Worm (Caenorhabditis elegans): Measurements from ENCODE around the gene Y54F10BM.21.

Gene Y54F10BM.21

ce11 chrIII:2251348-2251747 lies 25.6 kb upstream of the Y54F10BM.21 start, which contains the start of gene fbxa-7:
TSS of gene fbxa-7 (minus strand) at chrIII:2251448.
- no peak for TF ChIP-seq ztf-1 (GFP tag; conservative IDR thresholded peaks at IDR 0.05)
- no peak for TF ChIP-seq peb-1 (tag; optimal IDR thresholded peaks at IDR 0.05)
- no peak for TF ChIP-seq nhr-237 (tag; optimal IDR thresholded peaks at IDR 0.05)
- no peak for TF ChIP-seq F13H6.1 (tag; optimal IDR thresholded peaks at IDR 0.05)
- no peak for TF ChIP-seq nhr-21 (tag; optimal IDR thresholded peaks at IDR 0.05)
- TF ChIP-seq sem-4 (tag; optimal IDR thresholded peaks at IDR 0.05) = no peak
- no peak for TF ChIP-seq alr-1 (tag; optimal IDR thresholded peaks at IDR 0.05)
- no peak for TF ChIP-seq nhr-129 (tag; optimal IDR thresholded peaks at IDR 0.05)
- TF ChIP-seq ztf-11 (tag; optimal IDR thresholded peaks at IDR 0.05) = no peak
- TF ChIP-seq zag-1 (tag; optimal IDR thresholded peaks at IDR 0.05) = no peak
- no peak for TF ChIP-seq ztf-4 (tag; optimal IDR thresholded peaks at IDR 0.05)
- no peak for TF ChIP-seq gmeb-1 (tag; optimal IDR thresholded peaks at IDR 0.05)
- no peak for TF ChIP-seq mbf-1 (tag; optimal IDR thresholded peaks at IDR 0.05)

- no peak for TF ChIP-seq sma-3 (GFP tag; optimal IDR thresholded peaks at IDR 0.05)
- TF ChIP-seq mab-5 (tag; optimal IDR thresholded peaks at IDR 0.05) = no peak
- TF ChIP-seq F13H6.1 (tag; optimal IDR thresholded peaks at IDR 0.05) = no peak
- no peak for TF ChIP-seq unc-55 (GFP tag; optimal IDR thresholded peaks at IDR 0.05)
- no peak for TF ChIP-seq nhr-10 (tag; optimal IDR thresholded peaks at IDR 0.05)
- no peak for TF ChIP-seq R02D3.7 (tag; optimal IDR thresholded peaks at IDR 0.05)
- no peak for TF ChIP-seq alr-1 (tag; optimal IDR thresholded peaks at IDR 0.05)
- no peak for TF ChIP-seq lin-11 (tag; optimal IDR thresholded peaks at IDR 0.05)
Measured at ce11 chrIII:2253027-2253499, 23.9 kb upstream of the Y54F10BM.21 start, which contains the start of gene fbxa-73. TSS of gene fbxa-73 (plus strand) at chrIII:2253449.

ce11 chrIII:2255522-2255921 lies 21.4 kb upstream of the Y54F10BM.21 start, which contains the start of gene fbxa-71:
TSS of gene fbxa-71 (plus strand) at chrIII:2255822.
- TF ChIP-seq lin-11 (tag; optimal IDR thresholded peaks at IDR 0.05) (no peak), alr-1 (tag; optimal IDR thresholded peaks at IDR 0.05) (no peak)

ce11 chrIII:2258863-2259262 lies 18.1 kb upstream of the Y54F10BM.21 start, which contains the start of gene fbxa-43:
TSS of gene fbxa-43 (minus strand) at chrIII:2258963.
- TF ChIP-seq snpc-4 (tag; optimal IDR thresholded peaks at IDR 0.05) (no peak), elt-1 (tag; optimal IDR thresholded peaks at IDR 0.05) (no peak), mdl-1 (tag; optimal IDR thresholded peaks at IDR 0.05) (no peak), egl-27 (tag; optimal IDR thresholded peaks at IDR 0.05) (no peak), R02D3.7 (tag; optimal IDR thresholded peaks at IDR 0.05) (no peak), unc-62 (GFP tag; optimal IDR thresholded peaks at IDR 0.05) (no peak), alr-1 (tag; optimal IDR thresholded peaks at IDR 0.05) (no peak), sma-9 (GFP tag; optimal IDR thresholded peaks at IDR 0.05) (no peak), sma-9 (tag; optimal IDR thresholded peaks at IDR 0.05) (no peak), nhr-11 (tag; optimal IDR thresholded peaks at IDR 0.05) (no peak), ztf-1 (GFP tag; conservative IDR thresholded peaks at IDR 0.05) (no peak), zag-1 (tag; optimal IDR thresholded peaks at IDR 0.05) (no peak), blmp-1 (tag; optimal IDR thresholded peaks at IDR 0.05; ENCODE audit: insufficient read depth) (no peak), aly-2 (tag; optimal IDR thresholded peaks at IDR 0.05) (no peak), lsy-2 (tag; optimal IDR thresholded peaks at IDR 0.05) (no peak), nhr-6 (tag; optimal IDR thresholded peaks at IDR 0.05) (no peak), gmeb-1 (tag; optimal IDR thresholded peaks at IDR 0.05) (no peak), sem-4 (tag; optimal IDR thresholded peaks at IDR 0.05) (no peak)

- no peak for TF ChIP-seq fos-1 (tag; optimal IDR thresholded peaks at IDR 0.05)
- TF ChIP-seq zag-1 (tag; optimal IDR thresholded peaks at IDR 0.05) = no peak
- TF ChIP-seq C34F6.9 (tag; optimal IDR thresholded peaks at IDR 0.05) = no peak
- TF ChIP-seq nhr-21 (tag; optimal IDR thresholded peaks at IDR 0.05) = no peak
- TF ChIP-seq Y55F3AM.14 (GFP tag; optimal IDR thresholded peaks at IDR 0.05) = no peak
- no peak for TF ChIP-seq ama-1 (optimal IDR thresholded peaks at IDR 0.05)
- TF ChIP-seq nhr-23 (tag; optimal IDR thresholded peaks at IDR 0.05) = no peak
- no peak for TF ChIP-seq crh-2 (tag; optimal IDR thresholded peaks at IDR 0.05)
- TF ChIP-seq snpc-4 (tag; optimal IDR thresholded peaks at IDR 0.05) = no peak
- no peak for TF ChIP-seq unc-39 (tag; optimal IDR thresholded peaks at IDR 0.05)
- no peak for TF ChIP-seq nhr-11 (tag; optimal IDR thresholded peaks at IDR 0.05)
- no peak for TF ChIP-seq skn-1 (tag; optimal IDR thresholded peaks at IDR 0.05)
- TF ChIP-seq elt-3 (tag; optimal IDR thresholded peaks at IDR 0.05) = no peak
- no peak for TF ChIP-seq nhr-12 (tag; optimal IDR thresholded peaks at IDR 0.05)
- no peak for TF ChIP-seq nhr-237 (tag; optimal IDR thresholded peaks at IDR 0.05)
Measured at ce11 chrIII:2259329-2259728, 17.6 kb upstream of the Y54F10BM.21 start.

Measured in whole organism, L2 larva.